Worm (Caenorhabditis elegans) whole organism, L1 larva: ENCODE results near the gene F10C2.3.
A peak's percentile ranks its signal among the peaks of the same experiment; 100 is the strongest.

Source experiments
- Y116A8C.19 ChIP-seq: sonication (generic microtip); optimal IDR thresholded peaks from 2 replicates; lab custom pipeline; 2016; ENCODE audit warnings: missing compliant biosample characterization, missing genetic modification characterization, borderline replicate concordance
- alr-1 ChIP-seq: fragments of 200-800 bp; sonication (Bioruptor generic); optimal IDR thresholded peaks from 2 replicates; lab custom pipeline; 2018; ENCODE audit warnings: borderline replicate concordance, mild to moderate bottlenecking, missing genetic modification characterization, missing compliant biosample characterization
- blmp-1 ChIP-seq: fragments of 150-350 bp; optimal IDR thresholded peaks from 2 replicates; lab custom pipeline; 2014; ENCODE audit warnings: missing biosample characterization, missing genetic modification characterization
- ceh-88 ChIP-seq: fragments of 200-800 bp; sonication (Bioruptor generic); IDR thresholded peaks from 2 replicates; pipeline ENCODE4 v1.3.6; 2022; ENCODE audit warnings: missing genetic modification characterization, missing compliant biosample characterization
- dpl-1 ChIP-seq, 3 experiments: fragments of 150-350 bp in 2 of 3; sonication (generic microtip) in 1 of 3; optimal IDR thresholded peaks; 2 replicates each; lab custom pipeline; 2014 to 2017; ENCODE audit warnings: missing biosample characterization in 3 of 3, missing genetic modification characterization in 3 of 3, missing genetic modification reagents in 3 of 3
- elt-3 ChIP-seq, 6 experiments: fragments of 150-350 bp in 1 of 6; sonication (generic microtip); optimal IDR thresholded peaks; 2 replicates each; lab custom pipeline; 2017 to 2018; ENCODE audit warnings: missing biosample characterization in 6 of 6, missing genetic modification characterization in 6 of 6, inconsistent platforms in 1 of 6
- ets-5 ChIP-seq: fragments of 200-800 bp; sonication (Bioruptor generic); IDR thresholded peaks from 2 replicates; pipeline ENCODE4 v1.3.6; 2022; ENCODE audit warnings: missing genetic modification characterization, missing compliant biosample characterization
- fkh-10 ChIP-seq: sonication (generic microtip); optimal IDR thresholded peaks from 2 replicates; lab custom pipeline; 2017; ENCODE audit warnings: missing biosample characterization, missing genetic modification reagents, missing genetic modification characterization
- fkh-4 ChIP-seq: sonication (generic microtip); optimal IDR thresholded peaks from 2 replicates; lab custom pipeline; 2016; ENCODE audit warnings: missing compliant biosample characterization, missing genetic modification characterization, borderline replicate concordance
- grh-1 ChIP-seq: fragments of 200-800 bp; sonication (Bioruptor generic); IDR thresholded peaks from 2 replicates; pipeline ENCODE4 v1.3.6; 2022; ENCODE audit warnings: missing genetic modification reagents, missing genetic modification characterization, missing compliant biosample characterization
- hlh-4 ChIP-seq: sonication (generic microtip); optimal IDR thresholded peaks from 2 replicates; lab custom pipeline; 2016; ENCODE audit warnings: mild to moderate bottlenecking, missing genetic modification characterization, missing compliant biosample characterization
- hpl-2 ChIP-seq: fragments of 150-350 bp; optimal IDR thresholded peaks from 2 replicates; lab custom pipeline; 2014; ENCODE audit warnings: missing biosample characterization, missing genetic modification reagents, missing genetic modification characterization
- isw-1 ChIP-seq: fragments of 200-800 bp; sonication (Bioruptor generic); IDR thresholded peaks from 2 replicates; pipeline ENCODE4 v1.3.6; 2022; ENCODE audit warnings: missing genetic modification characterization, missing compliant biosample characterization
- jun-1 ChIP-seq: fragments of 150-350 bp; optimal IDR thresholded peaks from 2 replicates; lab custom pipeline; 2014; ENCODE audit warnings: missing biosample characterization, missing genetic modification reagents, missing genetic modification characterization
- lin-13 ChIP-seq: fragments of 150-350 bp; optimal IDR thresholded peaks from 2 replicates; lab custom pipeline; 2014; ENCODE audit warnings: missing biosample characterization, missing genetic modification reagents, missing genetic modification characterization
- lin-35 ChIP-seq, 2 experiments: fragments of 150-350 bp; optimal IDR thresholded peaks; 2 replicates each; lab custom pipeline; 2014; ENCODE audit warnings: missing biosample characterization in 2 of 2, missing genetic modification characterization in 2 of 2, missing genetic modification reagents in 2 of 2
- lin-39 ChIP-seq: fragments of 150-350 bp; optimal IDR thresholded peaks from 2 replicates; lab custom pipeline; 2014; ENCODE audit warnings: missing biosample characterization, missing genetic modification reagents, missing genetic modification characterization
- lsy-2 ChIP-seq, 2 experiments: fragments of 150-350 bp; optimal IDR thresholded peaks; 2 replicates each; lab custom pipeline; 2014; ENCODE audit warnings: missing biosample characterization in 2 of 2, missing genetic modification characterization in 2 of 2
- mab-9 ChIP-seq: fragments of 200-800 bp; sonication (Bioruptor generic); IDR thresholded peaks from 2 replicates; pipeline ENCODE4 v1.3.6; 2022; ENCODE audit warnings: missing genetic modification reagents, missing genetic modification characterization, missing compliant biosample characterization
- mdl-1 ChIP-seq, 2 experiments: fragments of 150-350 bp; optimal IDR thresholded peaks; 2 replicates each; lab custom pipeline; 2014 to 2017; ENCODE audit warnings: missing biosample characterization in 2 of 2, missing genetic modification characterization in 2 of 2, inconsistent platforms in 1 of 2
- mep-1 ChIP-seq: fragments of 150-350 bp; optimal IDR thresholded peaks from 2 replicates; lab custom pipeline; 2014; ENCODE audit warnings: missing biosample characterization, missing genetic modification characterization
- nhr-237 ChIP-seq: fragments of 150-350 bp; optimal IDR thresholded peaks from 2 replicates; lab custom pipeline; 2014; ENCODE audit warnings: missing biosample characterization, missing genetic modification characterization
- nhr-28 ChIP-seq: fragments of 150-350 bp; optimal IDR thresholded peaks from 2 replicates; lab custom pipeline; 2014; ENCODE audit warnings: missing biosample characterization, missing genetic modification characterization
- nhr-77 ChIP-seq: fragments of 150-350 bp; optimal IDR thresholded peaks from 2 replicates; lab custom pipeline; 2014; ENCODE audit warnings: missing biosample characterization, missing genetic modification characterization
- nhr-85 ChIP-seq: sonication (generic microtip); peaks from one replicate; lab custom pipeline; 2016; ENCODE audit warnings: missing genetic modification characterization, inconsistent platforms, missing compliant biosample characterization
- nhr-90 ChIP-seq: sonication (generic microtip); optimal IDR thresholded peaks from 2 replicates; lab custom pipeline; 2016; ENCODE audit warnings: mild to moderate bottlenecking, missing genetic modification characterization, missing compliant biosample characterization; ENCODE audit not compliant: poor library complexity
- pag-3 ChIP-seq: sonication (generic microtip); optimal IDR thresholded peaks from 2 replicates; lab custom pipeline; 2017; ENCODE audit warnings: missing genetic modification characterization, mild to moderate bottlenecking, missing compliant biosample characterization, antibody characterized with exemption, borderline replicate concordance; ENCODE audit not compliant: insufficient read depth
- snpc-4 ChIP-seq: fragments of 150-350 bp; optimal IDR thresholded peaks from 2 replicates; lab custom pipeline; 2014; ENCODE audit warnings: missing biosample characterization, missing genetic modification characterization
- sup-37 ChIP-seq: fragments of 200-800 bp; sonication (Bioruptor generic); optimal IDR thresholded peaks from 2 replicates; lab custom pipeline; 2018; ENCODE audit warnings: mild to moderate bottlenecking, missing genetic modification characterization, missing compliant biosample characterization
- swsn-7 ChIP-seq: sonication (generic microtip); optimal IDR thresholded peaks from 2 replicates; lab custom pipeline; 2016; ENCODE audit warnings: missing genetic modification characterization, missing compliant biosample characterization
- tbx-2 ChIP-seq: sonication (generic microtip); optimal IDR thresholded peaks from 2 replicates; lab custom pipeline; 2016; ENCODE audit warnings: missing genetic modification characterization, missing compliant biosample characterization
- tlp-1 ChIP-seq: fragments of 150-350 bp; optimal IDR thresholded peaks from 2 replicates; lab custom pipeline; 2014; ENCODE audit warnings: missing biosample characterization, missing genetic modification characterization
- unc-30 ChIP-seq: sonication (generic microtip); optimal IDR thresholded peaks from 2 replicates; lab custom pipeline; 2017; ENCODE audit warnings: missing biosample characterization, missing genetic modification characterization
- unc-86 ChIP-seq: sonication (generic microtip); optimal IDR thresholded peaks from 2 replicates; lab custom pipeline; 2016; ENCODE audit warnings: missing genetic modification characterization, missing compliant biosample characterization
- xbp-1 ChIP-seq: sonication (generic microtip); optimal IDR thresholded peaks from 2 replicates; lab custom pipeline; 2016; ENCODE audit warnings: missing genetic modification characterization, missing compliant biosample characterization
- ztf-11 ChIP-seq, 2 experiments: sonication (generic microtip); optimal IDR thresholded peaks; 2 replicates each; lab custom pipeline; 2016 to 2017; ENCODE audit warnings: missing genetic modification characterization in 2 of 2, missing biosample characterization in 1 of 2, missing compliant biosample characterization in 1 of 2

The F10C2.3 gene

DNA sequence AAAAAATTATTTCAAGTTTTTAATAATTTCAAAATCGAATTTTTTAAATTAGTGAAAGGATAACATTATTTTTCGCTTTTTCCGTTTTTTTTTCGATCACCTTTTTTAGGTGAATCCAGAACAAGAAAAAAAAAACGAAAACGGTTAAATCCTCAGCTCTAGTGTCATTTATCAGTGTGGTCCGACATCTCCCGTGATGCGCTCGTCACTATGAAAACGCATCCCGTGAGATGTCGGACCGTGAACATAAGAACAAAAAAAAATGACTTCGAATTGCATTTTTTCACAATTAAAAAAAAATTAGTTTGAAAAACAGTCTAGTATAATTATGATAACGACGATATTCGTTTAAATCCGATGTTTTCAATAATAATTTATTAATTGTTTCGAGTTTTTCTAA lies 27.6 kb downstream of the F10C2.3 start:
- TF ChIP-seq snpc-4 (tag; lab: Kevin White, UChicago) (peak; percentile 56), ztf-11 (tag; optimal IDR thresholded peaks at IDR 0.05; lab: Kevin White, UChicago) (no peak), tbx-2 (tag; lab: Kevin White, UChicago) (no peak), fkh-4 (tag; lab: Kevin White, UChicago) (no peak)
- TF ChIP-seq, all 84 proteins: peak for 1

DNA sequence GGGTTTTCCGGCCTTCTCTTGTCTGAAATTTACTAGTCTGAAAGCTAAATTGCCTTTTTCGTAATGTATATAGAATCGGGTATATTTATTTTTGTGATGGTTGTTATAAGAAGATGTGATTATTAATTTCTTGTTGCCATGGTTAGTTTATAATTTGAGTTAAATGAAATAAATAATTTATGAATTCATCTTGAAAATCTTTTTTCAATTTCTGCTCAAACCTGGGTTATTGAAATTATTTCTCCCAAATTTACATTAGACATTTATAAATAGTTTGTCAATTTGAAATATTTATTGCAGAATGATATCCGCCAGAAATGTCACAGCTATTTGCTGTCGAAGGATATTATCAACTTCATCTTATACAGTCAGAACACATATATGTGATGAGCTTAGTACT lies 28.3 kb downstream of the F10C2.3 start, which contains the start of gene dars-2:
TSS of gene dars-2 (plus strand) at position 301 of the 400 bp plus-strand sequence.
- TF ChIP-seq pag-3 (tag; lab: Kevin White, UChicago) (no peak), fkh-10 (GFP tag; lab: Kevin White, UChicago) (no peak), xbp-1 (no peak), elt-3 (tag; optimal IDR thresholded peaks at IDR 0.05; lab: Kevin White, UChicago) (no peak), jun-1 (tag; lab: Kevin White, UChicago) (no peak), isw-1 (no peak), tlp-1 (no peak), unc-30 (tag; lab: Kevin White, UChicago) (no peak), dpl-1 (GFP tag; optimal IDR thresholded peaks at IDR 0.05; lab: Kevin White, UChicago) (no peak), nhr-90 (tag; lab: Kevin White, UChicago) (no peak)

DNA sequence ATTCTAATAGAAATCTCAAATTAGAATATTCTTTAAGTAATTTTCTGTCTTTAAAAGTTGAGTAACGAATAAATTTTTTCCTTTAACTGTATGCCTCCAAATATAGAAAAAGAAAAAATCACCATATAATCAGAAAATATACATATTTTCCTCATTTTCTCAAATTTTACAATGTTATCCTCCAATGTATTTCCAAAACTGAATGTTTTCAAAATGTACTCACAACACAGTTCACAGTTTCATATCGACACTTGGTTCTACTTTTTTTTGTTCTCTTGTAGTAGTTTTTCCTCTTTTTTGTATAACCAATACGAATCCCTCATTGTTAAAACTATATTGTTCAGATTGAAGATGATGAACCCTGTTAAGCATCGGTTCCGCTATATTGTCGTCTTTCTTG lies 33.5 kb downstream of the F10C2.3 start, which contains the start of gene F10C2.7:
TSS of gene F10C2.7 (plus strand) at position 301 of the 400 bp plus-strand sequence.
- TF ChIP-seq xbp-1 (no peak), Y116A8C.19 (tag; lab: Kevin White, UChicago) (no peak), swsn-7 (no peak), lin-39 (tag; lab: Kevin White, UChicago) (no peak), unc-86 (tag; lab: Kevin White, UChicago) (no peak), nhr-237 (no peak), lin-35 (GFP tag; optimal IDR thresholded peaks at IDR 0.05; lab: Kevin White, UChicago) (no peak), sup-37 (no peak), hlh-4 (tag; lab: Kevin White, UChicago) (no peak)

DNA sequence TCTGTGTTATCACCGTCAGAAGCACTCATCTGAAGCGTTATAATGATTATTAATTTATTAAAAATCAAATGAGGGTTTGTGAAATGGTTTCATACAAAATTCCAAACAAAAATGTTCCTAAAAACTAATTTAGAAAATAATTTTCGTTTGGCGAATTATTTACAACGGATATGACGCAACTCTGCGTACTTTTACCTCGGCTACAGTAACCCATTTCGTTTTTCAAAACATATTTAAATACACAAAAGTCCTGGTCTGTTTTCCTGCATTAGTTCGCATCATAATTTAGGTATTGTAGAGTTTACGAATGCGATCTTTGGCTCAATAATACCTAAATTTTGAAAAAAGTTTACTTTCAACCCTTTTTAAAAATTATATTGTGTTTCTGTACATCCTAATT lies 39.6 kb downstream of the F10C2.3 start, which contains the start of gene R07B7.2:
TSS of gene R07B7.2 (minus strand) at position 35 of the 400 bp plus-strand sequence.
- TF ChIP-seq hlh-4 (tag; lab: Kevin White, UChicago) (no peak), elt-3 (tag; optimal IDR thresholded peaks at IDR 0.05; lab: Kevin White, UChicago) (no peak), mab-9 (GFP tag; lab: Robert Waterston, UW) (no peak), ceh-88 (GFP tag; lab: Robert Waterston, UW) (no peak), nhr-77 (no peak), snpc-4 (tag; lab: Kevin White, UChicago) (no peak), mdl-1 (tag; optimal IDR thresholded peaks at IDR 0.05; lab: Kevin White, UChicago) (no peak), lin-13 (GFP tag; lab: Kevin White, UChicago) (no peak), alr-1 (no peak), nhr-85 (tag; lab: Kevin White, UChicago) (no peak), grh-1 (no peak), mep-1 (tag; lab: Kevin White, UChicago) (no peak), nhr-28 (tag; lab: Kevin White, UChicago) (no peak), jun-1 (tag; lab: Kevin White, UChicago) (no peak), lsy-2 (tag; optimal IDR thresholded peaks at IDR 0.05; lab: Kevin White, UChicago) (no peak), blmp-1 (tag; lab: Kevin White, UChicago) (no peak), ets-5 (no peak), hpl-2 (no peak)
